Fruit fly (Drosophila melanogaster): ENCODE results near the gene CG32264.

The CG32264 gene

DNA sequence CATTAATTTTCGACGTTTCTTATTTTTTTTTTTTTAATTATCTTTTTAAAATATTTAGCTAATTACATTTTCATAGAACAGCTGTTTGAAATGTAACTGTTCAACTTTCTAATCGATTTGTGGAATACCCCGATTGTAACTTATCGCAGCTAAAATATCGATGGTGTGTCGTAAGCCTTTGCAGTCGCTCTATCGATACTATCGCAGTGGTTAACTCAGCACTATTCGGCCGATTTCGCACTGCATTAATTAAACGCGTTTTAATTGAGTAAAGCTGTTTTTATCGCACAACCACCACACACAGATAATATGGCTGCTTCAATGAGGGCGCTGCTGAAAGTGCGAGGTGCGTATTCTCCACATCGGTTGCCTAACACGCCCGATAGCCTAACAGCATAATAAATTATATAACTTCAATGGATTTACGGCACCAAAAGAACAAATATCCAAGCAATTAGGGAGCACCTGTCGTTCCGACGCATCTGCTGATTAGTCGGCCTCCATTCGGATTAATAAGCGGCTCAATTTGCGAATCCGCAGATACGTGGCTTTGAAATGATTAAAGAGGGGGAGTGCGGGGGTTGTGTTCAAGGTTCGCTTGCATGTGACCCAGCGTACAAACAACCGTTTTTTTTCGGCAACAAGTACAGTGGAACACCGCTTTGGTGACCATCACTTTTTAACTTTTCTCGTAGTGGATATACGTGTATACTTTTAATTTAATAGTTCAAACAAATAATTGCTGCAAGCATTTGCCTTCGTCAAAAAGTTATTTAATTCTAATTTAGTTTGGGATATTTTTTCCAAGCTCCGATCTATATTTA, 8.0 kb upstream of the CG32264 start, which contains the start of gene Scsalpha1 (continued):
- TF ChIP-seq sr (GFP tag; IDR thresholded peaks at IDR 0.05) (no peak), Hr3 (GFP tag; optimal IDR thresholded peaks at IDR 0.05) (no peak), Myb (GFP tag; optimal IDR thresholded peaks at IDR 0.05) (peak; percentile 96), abd-A (tag; optimal IDR thresholded peaks at IDR 0.05) (no peak), Ets97D (GFP tag; optimal IDR thresholded peaks at IDR 0.05) (peak; percentile 40), otp (GFP tag; IDR thresholded peaks at IDR 0.05) (peak; percentile 39; the same call in 1 of the 3 replicates), corto (GFP tag; optimal IDR thresholded peaks at IDR 0.05) (no peak), Ssrp (tag; optimal IDR thresholded peaks at IDR 0.05) (peak; percentile 3), D19A (tag; optimal IDR thresholded peaks at IDR 0.05) (peak; percentile 41), CG6175 (GFP tag; IDR thresholded peaks at IDR 0.05) (no peak), pros (GFP tag; optimal IDR thresholded peaks at IDR 0.05) (no peak), CG1602 (GFP tag; optimal IDR thresholded peaks at IDR 0.05) (peak; percentile 22), CG12219 (GFP tag; optimal IDR thresholded peaks at IDR 0.05) (peak; percentile 13), CG17829 (tag; optimal IDR thresholded peaks at IDR 0.05) (peak; percentile 62), CG32767 (GFP tag; IDR thresholded peaks at IDR 0.05) (peak; percentile 61), CG14667 (GFP tag; IDR thresholded peaks at IDR 0.05) (no peak), CG6765 (GFP tag; optimal IDR thresholded peaks at IDR 0.05) (no peak), so (GFP tag; IDR thresholded peaks at IDR 0.05) (0 out of 3 replicates have a peak, but pooled peaks have one; percentile 33), ERR (GFP tag; optimal IDR thresholded peaks at IDR 0.05) (no peak), CG10959 (GFP tag; IDR thresholded peaks at IDR 0.05) (no peak), row (GFP tag; IDR thresholded peaks at IDR 0.05) (peak; percentile 68), salm (tag; optimal IDR thresholded peaks at IDR 0.05) (no peak), aop (GFP tag; IDR thresholded peaks at IDR 0.05) (no peak), dan (GFP tag; IDR thresholded peaks at IDR 0.05) (no peak), gro (GFP tag; optimal IDR thresholded peaks at IDR 0.05) (peak; percentile 14), unpg (GFP tag; optimal IDR thresholded peaks at IDR 0.05) (no peak), Rfx (GFP tag; IDR thresholded peaks at IDR 0.05) (peak; percentile 61), Spps (tag; optimal IDR thresholded peaks at IDR 0.05) (no peak), trem (tag; optimal IDR thresholded peaks at IDR 0.05) (peak; percentile 77), Nf-YB (GFP tag; optimal IDR thresholded peaks at IDR 0.05) (no peak), CG12299 (tag; optimal IDR thresholded peaks at IDR 0.05) (no peak), caup (GFP tag; optimal IDR thresholded peaks at IDR 0.05; ENCODE audit: severe bottlenecking) (peak; percentile 7), CG17359 (tag; optimal IDR thresholded peaks at IDR 0.05) (peak; percentile 8), Eip74EF (GFP tag; optimal IDR thresholded peaks at IDR 0.05) (no peak), CG18476 (GFP tag; optimal IDR thresholded peaks at IDR 0.05) (no peak), Hand (GFP tag; optimal IDR thresholded peaks at IDR 0.05) (peak; percentile 12), BtbVII (GFP tag; optimal IDR thresholded peaks at IDR 0.05) (peak; percentile 4), MTF-1 (GFP tag; optimal IDR thresholded peaks at IDR 0.05; ENCODE audit: borderline replicate concordance) (no peak), crp (GFP tag; optimal IDR thresholded peaks at IDR 0.05) (peak; percentile 6 to 82), CG2678 (tag; optimal IDR thresholded peaks at IDR 0.05) (peak; percentile 41), CG4854 (GFP tag; optimal IDR thresholded peaks at IDR 0.05) (no peak), HLH4C (GFP tag; IDR thresholded peaks at IDR 0.05; ENCODE audit: partially characterized antibody) (peak; percentile 99), croc (GFP tag; conservative IDR thresholded peaks at IDR 0.05) (no peak), E2f2 (GFP tag; IDR thresholded peaks at IDR 0.05) (peak; percentile 58), CG13424 (tag; optimal IDR thresholded peaks at IDR 0.05) (peak; percentile 42), CG17568 (GFP tag; optimal IDR thresholded peaks at IDR 0.05) (no peak), CHES-1-like (GFP tag; optimal IDR thresholded peaks at IDR 0.05) (no peak), jing (GFP tag; optimal IDR thresholded peaks at IDR 0.05) (no peak), fru (optimal IDR thresholded peaks at IDR 0.05) (no peak)
